Worm (Caenorhabditis elegans) whole organism, young adult: ENCODE results near the gene ZK822.10.

ENCODE experiments used
- B0336.3 ChIP-seq: fragments of 200-800 bp; sonication (Bioruptor generic); IDR thresholded peaks from 2 replicates; pipeline ENCODE4 v1.3.6; 2022; ENCODE audit warnings: missing genetic modification characterization, missing compliant biosample characterization
- F10E7.11 ChIP-seq: sonication (generic microtip); optimal IDR thresholded peaks from 2 replicates; lab custom pipeline; 2017; ENCODE audit warnings: mild to moderate bottlenecking, missing genetic modification characterization, moderate library complexity, missing compliant biosample characterization
- F57A8.1 ChIP-seq: fragments of 200-800 bp; sonication (Bioruptor generic); optimal IDR thresholded peaks from 2 replicates; lab custom pipeline; 2018; ENCODE audit warnings: mild to moderate bottlenecking, missing genetic modification characterization, moderate library complexity, missing compliant biosample characterization
- bed-1 ChIP-seq: fragments of 200-800 bp; sonication (Bioruptor generic); IDR thresholded peaks from 2 replicates; pipeline ENCODE4 v1.3.6; 2022; ENCODE audit warnings: missing genetic modification reagents, missing genetic modification characterization, missing compliant biosample characterization
- ceh-91 ChIP-seq: fragments of 200-800 bp; sonication (Bioruptor generic); IDR thresholded peaks from 2 replicates; pipeline ENCODE4 v1.3.6; 2022; ENCODE audit warnings: missing genetic modification reagents, missing genetic modification characterization, missing compliant biosample characterization
- ekl-4 ChIP-seq: fragments of 200-800 bp; sonication (Bioruptor generic); IDR thresholded peaks from 2 replicates; pipeline ENCODE4 v1.3.6; 2022; ENCODE audit warnings: missing genetic modification reagents, missing genetic modification characterization, missing compliant biosample characterization
- hmg-20 ChIP-seq: fragments of 200-800 bp; sonication (Bioruptor generic); IDR thresholded peaks from 2 replicates; pipeline ENCODE4 v1.3.6; 2022; ENCODE audit warnings: missing genetic modification reagents, missing genetic modification characterization, missing compliant biosample characterization
- lag-1 ChIP-seq: fragments of 200-800 bp; sonication (Bioruptor generic); IDR thresholded peaks from 2 replicates; pipeline ENCODE4 v1.3.6; 2022; ENCODE audit warnings: missing genetic modification reagents, missing genetic modification characterization, missing compliant biosample characterization
- pha-4 ChIP-seq: fragments of 150-350 bp; sonication (generic microtip); optimal IDR thresholded peaks from 2 replicates; lab custom pipeline; 2014; ENCODE audit warnings: missing biosample characterization, missing genetic modification reagents, missing genetic modification characterization
- rpc-1 ChIP-seq, 2 experiments: fragments of 150-350 bp in 1 of 2; sonication (generic microtip) in 1 of 2; optimal IDR thresholded peaks; 2 replicates each; lab custom pipeline; 2014 to 2018; ENCODE audit warnings: missing biosample characterization in 1 of 2, missing genetic modification characterization in 1 of 2, missing genetic modification reagents in 1 of 2, missing genotype in 1 of 2
- unc-130 ChIP-seq: sonication (generic microtip); optimal IDR thresholded peaks from 2 replicates; lab custom pipeline; 2016; ENCODE audit warnings: missing genetic modification reagents, missing genetic modification characterization, missing compliant biosample characterization

Gene ZK822.10

ce11 chrIV:11965327-11965726 lies 48.4 kb downstream of the ZK822.10 start, which contains the start of gene srj-1:
srj-1 (minus strand) TSS chrIV:11965427.
- TF ChIP-seq unc-130 (GFP tag; lab: Kevin White, UChicago) (no peak), ekl-4 (GFP tag; lab: Robert Waterston, UW) (no peak), bed-1 (GFP tag; lab: Robert Waterston, UW) (no peak), F57A8.1 (GFP tag; lab: Kevin White, UChicago) (no peak), rpc-1 (optimal IDR thresholded peaks at IDR 0.05; lab: Kevin White, UChicago) (no peak), rpc-1 (tag; optimal IDR thresholded peaks at IDR 0.05; lab: Kevin White, UChicago) (no peak), ceh-91 (no peak), pha-4 (tag; lab: Kevin White, UChicago) (no peak), B0336.3 (GFP tag; lab: Robert Waterston, UW) (no peak), hmg-20 (GFP tag; lab: Robert Waterston, UW) (no peak), lag-1 (GFP tag; lab: Robert Waterston, UW) (no peak), F10E7.11 (tag; lab: Kevin White, UChicago) (no peak)
